Worm (Caenorhabditis elegans) whole organism, L4/young adult: ENCODE measurements around the gene nhr-170.

Experiments
- W03F9.2 ChIP-seq: fragments of 150-350 bp; optimal IDR thresholded peaks from 2 replicates; lab custom pipeline; 2014; ENCODE audit warnings: missing biosample characterization, missing genetic modification characterization
- dao-5 ChIP-seq: sonication (generic microtip); optimal IDR thresholded peaks from 2 replicates; lab custom pipeline; 2016; ENCODE audit warnings: missing genotype, missing genetic modification characterization, moderate library complexity, missing compliant biosample characterization
- him-1 ChIP-seq: sonication (generic microtip); optimal IDR thresholded peaks from 2 replicates; lab custom pipeline; 2016; ENCODE audit warnings: missing genotype, missing genetic modification reagents, missing genetic modification characterization, missing compliant biosample characterization

nhr-170 gene

ce11 chrV:18802077-18802476, 1.5 kb upstream of the nhr-170 start, which contains the start of gene C54E10.11:
Gene C54E10.11 (minus strand): TSS chrV:18802177.
- no peak for TF ChIP-seq dao-5 (tag; lab: Kevin White, UChicago)
- TF ChIP-seq W03F9.2 (tag; lab: Kevin White, UChicago): no peak
- TF ChIP-seq him-1 (tag; lab: Kevin White, UChicago): no peak

ce11 chrV:18790658-18791057, 10.0 kb downstream of the nhr-170 start, which contains the start of gene nhr-231:
Gene nhr-231 (plus strand): TSS chrV:18790958.
- TF ChIP-seq dao-5 (tag; lab: Kevin White, UChicago) (no peak), W03F9.2 (tag; lab: Kevin White, UChicago) (no peak), him-1 (tag; lab: Kevin White, UChicago) (no peak)

ce11 chrV:18787417-18787918, 13.2 kb downstream of the nhr-170 start, which contains the start of gene Y17D7B.2:
Gene Y17D7B.2 (plus strand): TSS chrV:18787739.
- TF ChIP-seq dao-5 (tag; lab: Kevin White, UChicago) (no peak), him-1 (tag; lab: Kevin White, UChicago) (no peak), W03F9.2 (tag; lab: Kevin White, UChicago) (no peak)

ce11 chrV:18786694-18787093, 13.9 kb downstream of the nhr-170 start, which contains the start of gene Y17D7B.3:
Gene Y17D7B.3 (minus strand): TSS chrV:18786794.
- TF ChIP-seq him-1 (tag; lab: Kevin White, UChicago): no peak
- no peak for TF ChIP-seq W03F9.2 (tag; lab: Kevin White, UChicago)
- TF ChIP-seq dao-5 (tag; lab: Kevin White, UChicago): no peak

- TF ChIP-seq him-1 (tag; lab: Kevin White, UChicago) (no peak), dao-5 (tag; lab: Kevin White, UChicago) (no peak), W03F9.2 (tag; lab: Kevin White, UChicago) (no peak)
Observed at ce11 chrV:18783474-18783873, 17.2 kb downstream of the nhr-170 start, which contains the start of gene Y17D7B.10. Gene Y17D7B.10 (plus strand): TSS chrV:18783716.

ce11 chrV:18782747-18783146, 17.9 kb downstream of the nhr-170 start:
- no peak for TF ChIP-seq W03F9.2 (tag; lab: Kevin White, UChicago)
- TF ChIP-seq dao-5 (tag; lab: Kevin White, UChicago): no peak
- no peak for TF ChIP-seq him-1 (tag; lab: Kevin White, UChicago)

ce11 chrV:18780605-18781004, 20.0 kb downstream of the nhr-170 start:
- no peak for TF ChIP-seq him-1 (tag; lab: Kevin White, UChicago)
- no peak for TF ChIP-seq W03F9.2 (tag; lab: Kevin White, UChicago)
- no peak for TF ChIP-seq dao-5 (tag; lab: Kevin White, UChicago)

ce11 chrV:18776245-18776737, 24.3 kb downstream of the nhr-170 start, which contains the start of gene Y17D7B.4:
Gene Y17D7B.4 (minus strand): TSS chrV:18776687.
- TF ChIP-seq W03F9.2 (tag; lab: Kevin White, UChicago): no peak
- TF ChIP-seq dao-5 (tag; lab: Kevin White, UChicago): no peak
- no peak for TF ChIP-seq him-1 (tag; lab: Kevin White, UChicago)

- TF ChIP-seq W03F9.2 (tag; lab: Kevin White, UChicago) (no peak), him-1 (tag; lab: Kevin White, UChicago) (no peak)
Observed at ce11 chrV:18772761-18773160, 27.9 kb downstream of the nhr-170 start, which contains the start of gene clec-257. Gene clec-257 (plus strand): TSS chrV:18773061.

ce11 chrV:18771804-18772386, 28.7 kb downstream of the nhr-170 start:
- TF ChIP-seq dao-5 (tag; lab: Kevin White, UChicago): no peak
- TF ChIP-seq him-1 (tag; lab: Kevin White, UChicago): no peak
- TF ChIP-seq W03F9.2 (tag; lab: Kevin White, UChicago): no peak

ce11 chrV:18771390-18771789, 29.2 kb downstream of the nhr-170 start, which contains the start of gene clec-256:
Gene clec-256 (plus strand): TSS chrV:18771690.
- no peak for TF ChIP-seq dao-5 (tag; lab: Kevin White, UChicago)
- no peak for TF ChIP-seq him-1 (tag; lab: Kevin White, UChicago)
- no peak for TF ChIP-seq W03F9.2 (tag; lab: Kevin White, UChicago)

- TF ChIP-seq dao-5 (tag; lab: Kevin White, UChicago) (no peak), him-1 (tag; lab: Kevin White, UChicago) (no peak), W03F9.2 (tag; lab: Kevin White, UChicago) (no peak)
Observed at ce11 chrV:18770623-18771022, 30.0 kb downstream of the nhr-170 start, which contains the start of gene clec-255. Gene clec-255 (minus strand): TSS chrV:18770723.

ce11 chrV:18769902-18770301, 30.7 kb downstream of the nhr-170 start:
- TF ChIP-seq him-1 (tag; lab: Kevin White, UChicago) (no peak), dao-5 (tag; lab: Kevin White, UChicago) (no peak), W03F9.2 (tag; lab: Kevin White, UChicago) (no peak)
